Worm (Caenorhabditis elegans) whole organism, L4/young adult: ENCODE data around the gene try-12.

ENCODE experiments used
- W03F9.2 ChIP-seq: fragments of 150-350 bp; optimal IDR thresholded peaks from 2 replicates; lab custom pipeline; 2014; ENCODE audit warnings: missing biosample characterization, missing genetic modification characterization
- dao-5 ChIP-seq: sonication (generic microtip); optimal IDR thresholded peaks from 2 replicates; lab custom pipeline; 2016; ENCODE audit warnings: missing genotype, missing genetic modification characterization, moderate library complexity, missing compliant biosample characterization
- him-1 ChIP-seq: sonication (generic microtip); optimal IDR thresholded peaks from 2 replicates; lab custom pipeline; 2016; ENCODE audit warnings: missing genotype, missing genetic modification reagents, missing genetic modification characterization, missing compliant biosample characterization

ce11 chrV:7449303-7449827, at the start of gene try-12:
- TF ChIP-seq him-1 (no peak), dao-5 (no peak), W03F9.2 (no peak)
